Fruit fly (Drosophila melanogaster) ovary, adult (tissue): ENCODE results near the gene Arp5.
A peak's percentile ranks its signal among the peaks of the same experiment; 100 is the strongest.

ENCODE experiments used
- CG17801 ChIP-seq: fragments of 200-800 bp; optimal IDR thresholded peaks from 2 replicates; lab custom pipeline; 2019; ENCODE audit warnings: missing biosample characterization, mild to moderate bottlenecking, missing genetic modification characterization, moderate library complexity; ENCODE audit not compliant: partially characterized antibody

The Arp5 gene

dm6 chr3R:18169982-18170531 lies 15.2 kb upstream of the Arp5 start:
- TF ChIP-seq CG17801, result no peak

- peak; percentile 75 for TF ChIP-seq CG17801
Observed at dm6 chr3R:18171983-18172967, 13.0 kb upstream of the Arp5 start.

- TF ChIP-seq CG17801, result peak; percentile 2
Observed at dm6 chr3R:18183244-18183643, 2.1 kb upstream of the Arp5 start, which contains the start of gene cdm. TSS of gene cdm (minus strand) at chr3R:18183479.

- TF ChIP-seq CG17801, result peak; percentile 85
Observed at dm6 chr3R:18188702-18189125, 3.4 kb downstream of the Arp5 start, which contains the start of the genes CG12321 and MED17. TSS of gene CG12321 (minus strand) at chr3R:18188707. TSS of gene MED17 (plus strand) at chr3R:18189072.

- TF ChIP-seq CG17801, result no peak
Observed at dm6 chr3R:18191867-18192266, 6.6 kb downstream of the Arp5 start, which contains the start of gene CG14313. TSS of gene CG14313 (minus strand) at chr3R:18191967.

- no peak for TF ChIP-seq CG17801
Observed at dm6 chr3R:18195295-18195694, 10.0 kb downstream of the Arp5 start.

- no peak for TF ChIP-seq CG17801
Observed at dm6 chr3R:18196622-18196990, 11.3 kb downstream of the Arp5 start.

dm6 chr3R:18196991-18197801 lies 11.9 kb downstream of the Arp5 start:
- peak; percentile 93 for TF ChIP-seq CG17801

- TF ChIP-seq CG17801, result no peak
Observed at dm6 chr3R:18197802-18198148, 12.5 kb downstream of the Arp5 start.

- peak; percentile 61 for TF ChIP-seq CG17801
Observed at dm6 chr3R:18198518-18199118, 13.3 kb downstream of the Arp5 start.

- no peak for TF ChIP-seq CG17801
Observed at dm6 chr3R:18199177-18199884, 14.0 kb downstream of the Arp5 start, which contains the start of the genes Ssdp and CG7985. TSS of gene Ssdp (minus strand) at chr3R:18199595. TSS of gene CG7985 (plus strand) at chr3R:18199857.

- no peak for TF ChIP-seq CG17801
Observed at dm6 chr3R:18199885-18200249, 14.6 kb downstream of the Arp5 start.

- TF ChIP-seq CG17801, result no peak
Observed at dm6 chr3R:18208479-18208878, 23.2 kb downstream of the Arp5 start, which contains the start of gene CG44158. TSS of gene CG44158 (plus strand) at chr3R:18208779.

dm6 chr3R:18215300-18215699 lies 30.0 kb downstream of the Arp5 start:
- peak; percentile 36 for TF ChIP-seq CG17801

dm6 chr3R:18215900-18216299 lies 30.6 kb downstream of the Arp5 start, which contains the start of gene CG14314:
TSS of gene CG14314 (plus strand) at chr3R:18216142.
- no peak for TF ChIP-seq CG17801
